Fruit fly (Drosophila melanogaster) whole organism, prepupa: ENCODE results near the gene TpnC25D.

ENCODE experiments used
- CG10669 ChIP-seq: fragments of 200-800 bp; sonication (Bioruptor generic); optimal IDR thresholded peaks from 3 replicates; lab custom pipeline; 2018; ENCODE audit warnings: missing biosample characterization, mild to moderate bottlenecking, missing genetic modification characterization, moderate library complexity
- CG15336 ChIP-seq: fragments of 200-800 bp; sonication (Bioruptor generic); IDR thresholded peaks from 2 replicates; pipeline ENCODE4 v1.3.6; 2022; ENCODE audit warnings: missing biosample characterization, missing genetic modification characterization
- CG16779 ChIP-seq: fragments of 200-800 bp; sonication (Bioruptor generic); optimal IDR thresholded peaks from 3 replicates; lab custom pipeline; 2017; ENCODE audit warnings: missing biosample characterization, mild to moderate bottlenecking, missing genetic modification characterization
- CG3032 ChIP-seq: fragments of 200-800 bp; optimal IDR thresholded peaks from 2 replicates; lab custom pipeline; 2019; ENCODE audit warnings: missing biosample characterization, mild to moderate bottlenecking, missing genetic modification characterization, moderate library complexity
- CG32006 ChIP-seq: fragments of 200-800 bp; sonication (Bioruptor generic); optimal IDR thresholded peaks from 3 replicates; lab custom pipeline; 2017; ENCODE audit warnings: missing biosample characterization, mild to moderate bottlenecking, missing genetic modification characterization
- CG6163 ChIP-seq: fragments of 200-800 bp; sonication (Bioruptor generic); IDR thresholded peaks from 3 replicates; pipeline ENCODE4 v1.3.6; 2022; ENCODE audit warnings: missing biosample characterization, missing genetic modification characterization
- CG6276 ChIP-seq: fragments of 200-800 bp; sonication (Bioruptor generic); optimal IDR thresholded peaks from 2 replicates; lab custom pipeline; 2017; ENCODE audit warnings: missing biosample characterization, mild to moderate bottlenecking, missing genetic modification characterization
- CG6792 ChIP-seq: fragments of 200-800 bp; sonication (Bioruptor generic); optimal IDR thresholded peaks from 3 replicates; lab custom pipeline; 2016; ENCODE audit warnings: missing biosample characterization, missing genetic modification characterization
- CG6808 ChIP-seq: fragments of 200-800 bp; sonication (Bioruptor generic); optimal IDR thresholded peaks from 3 replicates; lab custom pipeline; 2017; ENCODE audit warnings: missing biosample characterization, missing genetic modification characterization, mild to moderate bottlenecking, moderate library complexity, missing genetic modification reagents
- CG6854 ChIP-seq: fragments of 200-800 bp; sonication (Bioruptor generic); optimal IDR thresholded peaks from 2 replicates; lab custom pipeline; 2017; ENCODE audit warnings: missing biosample characterization, mild to moderate bottlenecking, missing genetic modification characterization
- CG7368 ChIP-seq: fragments of 200-800 bp; sonication (Bioruptor generic); optimal IDR thresholded peaks from 3 replicates; lab custom pipeline; 2016; ENCODE audit warnings: missing biosample characterization, missing genetic modification characterization
- CG8632 ChIP-seq: fragments of 200-800 bp; sonication (Bioruptor generic); optimal IDR thresholded peaks from 3 replicates; lab custom pipeline; 2016; ENCODE audit warnings: missing biosample characterization, missing genetic modification characterization
- CG9139 ChIP-seq: fragments of 200-800 bp; sonication (Bioruptor generic); optimal IDR thresholded peaks from 3 replicates; lab custom pipeline; 2017; ENCODE audit warnings: missing biosample characterization, mild to moderate bottlenecking, missing genetic modification characterization
- Eip75B ChIP-seq: fragments of 200-800 bp; sonication (Bioruptor generic); optimal IDR thresholded peaks from 3 replicates; lab custom pipeline; 2016; ENCODE audit warnings: missing biosample characterization, missing genetic modification characterization
- Eip78C ChIP-seq: fragments of 200-800 bp; sonication (Bioruptor generic); peaks from one replicate; lab custom pipeline; 2016; ENCODE audit warnings: missing biosample characterization, missing genetic modification characterization
- Ets21C ChIP-seq: fragments of 200-800 bp; sonication (Bioruptor generic); optimal IDR thresholded peaks from 3 replicates; lab custom pipeline; 2016; ENCODE audit warnings: missing biosample characterization, missing genetic modification characterization
- Ets96B ChIP-seq: fragments of 200-800 bp; optimal IDR thresholded peaks from 2 replicates; lab custom pipeline; 2019; ENCODE audit warnings: missing biosample characterization, mild to moderate bottlenecking, missing genetic modification characterization, moderate library complexity
- Gug ChIP-seq: fragments of 200-800 bp; sonication (Bioruptor generic); IDR thresholded peaks from 2 replicates; pipeline ENCODE4 v1.3.6; 2022; ENCODE audit warnings: missing biosample characterization, missing genetic modification characterization
- Hr38 ChIP-seq: sonication (Bioruptor generic); optimal IDR thresholded peaks from 2 replicates; lab custom pipeline; 2016; ENCODE audit warnings: missing biosample characterization, missing genetic modification characterization
- Hr39 ChIP-seq: fragments of 200-800 bp; sonication (Bioruptor generic); optimal IDR thresholded peaks from 2 replicates; lab custom pipeline; 2016; ENCODE audit warnings: missing biosample characterization, missing genetic modification characterization
- Hr4 ChIP-seq: fragments of 200-800 bp; sonication (Bioruptor generic); optimal IDR thresholded peaks from 3 replicates; lab custom pipeline; 2016; ENCODE audit warnings: missing biosample characterization, missing genetic modification characterization
- Lpt ChIP-seq: fragments of 200-800 bp; sonication (Bioruptor generic); optimal IDR thresholded peaks from 3 replicates; lab custom pipeline; 2016; ENCODE audit warnings: missing biosample characterization, missing genetic modification characterization
- Met ChIP-seq: fragments of 200-800 bp; sonication (Bioruptor generic); optimal IDR thresholded peaks from 3 replicates; lab custom pipeline; 2016; ENCODE audit warnings: missing biosample characterization, missing genetic modification characterization
- OdsH ChIP-seq: fragments of 200-800 bp; sonication (Bioruptor generic); optimal IDR thresholded peaks from 3 replicates; lab custom pipeline; 2016; ENCODE audit warnings: missing biosample characterization, missing genetic modification characterization
- Smox ChIP-seq: fragments of 200-800 bp; sonication (Bioruptor generic); optimal IDR thresholded peaks from 3 replicates; lab custom pipeline; 2016; ENCODE audit warnings: missing biosample characterization, missing genetic modification characterization
- Sox102F ChIP-seq: fragments of 200-800 bp; sonication (Bioruptor generic); optimal IDR thresholded peaks from 2 replicates; lab custom pipeline; 2016; ENCODE audit warnings: missing biosample characterization, mild to moderate bottlenecking, missing genetic modification characterization
- Sox14 ChIP-seq: fragments of 200-800 bp; sonication (Bioruptor generic); optimal IDR thresholded peaks from 3 replicates; lab custom pipeline; 2016; ENCODE audit warnings: missing biosample characterization, missing genetic modification characterization
- Sox15 ChIP-seq: fragments of 200-800 bp; sonication (Bioruptor generic); optimal IDR thresholded peaks from 3 replicates; lab custom pipeline; 2016; ENCODE audit warnings: missing biosample characterization, missing genetic modification characterization
- achi ChIP-seq: fragments of 200-800 bp; sonication (Bioruptor generic); optimal IDR thresholded peaks from 3 replicates; lab custom pipeline; 2016; ENCODE audit warnings: missing biosample characterization, missing genetic modification characterization
- acj6 ChIP-seq: fragments of 200-800 bp; sonication (Bioruptor generic); optimal IDR thresholded peaks from 3 replicates; lab custom pipeline; 2016; ENCODE audit warnings: missing biosample characterization, missing genetic modification characterization
- cyc ChIP-seq: fragments of 200-800 bp; sonication (Bioruptor generic); optimal IDR thresholded peaks from 3 replicates; lab custom pipeline; 2016; ENCODE audit warnings: missing biosample characterization, missing genetic modification characterization
- dac ChIP-seq: fragments of 200-800 bp; sonication (Bioruptor generic); optimal IDR thresholded peaks from 2 replicates; lab custom pipeline; 2017; ENCODE audit warnings: missing biosample characterization, mild to moderate bottlenecking, missing genetic modification characterization
- dsx ChIP-seq: fragments of 200-800 bp; optimal IDR thresholded peaks from 3 replicates; lab custom pipeline; 2019; ENCODE audit warnings: missing biosample characterization, mild to moderate bottlenecking, missing genetic modification characterization, moderate library complexity; ENCODE audit not compliant: poor library complexity, severe bottlenecking
- eg ChIP-seq: fragments of 200-800 bp; sonication (Bioruptor generic); IDR thresholded peaks from 3 replicates; pipeline ENCODE4 v1.3.6; 2022; ENCODE audit warnings: missing biosample characterization, missing genetic modification characterization
- esn ChIP-seq: fragments of 200-800 bp; sonication (Bioruptor generic); optimal IDR thresholded peaks from 2 replicates; lab custom pipeline; 2016; ENCODE audit warnings: missing biosample characterization, mild to moderate bottlenecking, missing genetic modification characterization, moderate library complexity
- fd59A ChIP-seq: fragments of 200-800 bp; sonication (Bioruptor generic); optimal IDR thresholded peaks from 2 replicates; lab custom pipeline; 2017; ENCODE audit warnings: missing biosample characterization, mild to moderate bottlenecking, missing genetic modification characterization, missing genetic modification reagents
- fd85E ChIP-seq: fragments of 200-800 bp; sonication (Bioruptor generic); optimal IDR thresholded peaks from 3 replicates; lab custom pipeline; 2016; ENCODE audit warnings: missing biosample characterization, missing genetic modification characterization
- fkh ChIP-seq: fragments of 200-800 bp; sonication (Bioruptor generic); optimal IDR thresholded peaks from 3 replicates; lab custom pipeline; 2017; ENCODE audit warnings: missing biosample characterization, mild to moderate bottlenecking, missing genetic modification characterization, moderate library complexity
- lz ChIP-seq: fragments of 200-800 bp; sonication (Bioruptor generic); optimal IDR thresholded peaks from 3 replicates; lab custom pipeline; 2016; ENCODE audit warnings: missing biosample characterization, missing genetic modification characterization
- net ChIP-seq: fragments of 200-800 bp; sonication (Bioruptor generic); optimal IDR thresholded peaks from 3 replicates; lab custom pipeline; 2016; ENCODE audit warnings: missing biosample characterization, missing genetic modification characterization
- pdm3 ChIP-seq: fragments of 200-800 bp; sonication (Bioruptor generic); optimal IDR thresholded peaks from 3 replicates; lab custom pipeline; 2016; ENCODE audit warnings: missing biosample characterization, missing genetic modification characterization
- salr ChIP-seq, 2 experiments: fragments of 200-800 bp; sonication (Bioruptor generic); optimal IDR thresholded peaks; 3 replicates each; lab custom pipeline; 2016 to 2018; ENCODE audit warnings: missing biosample characterization in 2 of 2, missing genetic modification characterization in 2 of 2, mild to moderate bottlenecking in 1 of 2
- spab ChIP-seq: fragments of 200-800 bp; sonication (Bioruptor generic); optimal IDR thresholded peaks from 2 replicates; lab custom pipeline; 2017; ENCODE audit warnings: missing biosample characterization, mild to moderate bottlenecking, missing genetic modification characterization, missing genetic modification reagents
- ss ChIP-seq, 2 experiments: fragments of 200-800 bp; sonication (Bioruptor generic); optimal IDR thresholded peaks; 2 replicates in 1 of 2; 3 replicates in 1 of 2; lab custom pipeline; 2017 to 2018; ENCODE audit warnings: mild to moderate bottlenecking in 2 of 2, missing biosample characterization in 2 of 2, missing genetic modification characterization in 2 of 2, moderate library complexity in 1 of 2
- svp ChIP-seq: fragments of 200-800 bp; sonication (Bioruptor generic); peaks from one replicate; lab custom pipeline; 2016; ENCODE audit warnings: missing biosample characterization, missing genetic modification characterization
- topi ChIP-seq: fragments of 200-800 bp; sonication (Bioruptor generic); optimal IDR thresholded peaks from 3 replicates; lab custom pipeline; 2016; ENCODE audit warnings: missing biosample characterization, missing genetic modification characterization
- vri ChIP-seq: fragments of 200-800 bp; sonication (Bioruptor generic); optimal IDR thresholded peaks from 3 replicates; lab custom pipeline; 2016; ENCODE audit warnings: missing biosample characterization, mild to moderate bottlenecking, missing genetic modification characterization

TpnC25D gene

DNA sequence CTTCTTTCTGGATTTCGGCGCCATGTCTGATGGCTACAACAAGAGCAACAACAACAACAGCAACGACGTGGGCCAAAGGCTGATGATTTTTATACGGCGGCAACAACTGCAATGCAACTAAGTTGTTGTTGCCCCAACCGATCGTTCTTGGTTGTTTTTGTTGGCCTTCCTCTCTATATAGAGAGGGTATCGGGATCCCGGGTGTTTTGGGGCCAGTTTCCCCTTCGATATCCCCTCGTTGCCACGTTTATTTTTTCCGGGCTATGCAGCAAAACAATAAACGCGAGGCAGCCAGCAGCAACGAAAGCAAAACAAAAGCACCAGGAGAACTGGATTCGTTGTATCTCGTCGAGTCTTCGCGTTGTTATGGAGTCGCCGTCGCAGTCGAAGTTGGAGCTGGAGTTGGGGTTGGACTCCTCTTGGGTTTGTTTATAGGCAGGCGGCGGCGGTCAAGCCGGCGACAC is 19.9 kb downstream of the TpnC25D start (continued):
- no peak for TF ChIP-seq dac
- no peak for TF ChIP-seq spab (GFP tag; lab: Kevin White, UChicago)
- peak; percentile 95 for TF ChIP-seq dsx
- TF ChIP-seq fkh (GFP tag; lab: Kevin White, UChicago) = no peak
- TF ChIP-seq Sox15 (GFP tag; lab: Kevin White, UChicago) = no peak
- no peak for TF ChIP-seq CG15336 (GFP tag; lab: Robert Waterston, UW)
- TF ChIP-seq ss (GFP tag; optimal IDR thresholded peaks at IDR 0.05; lab: Kevin White, UChicago) = peak; percentile 65
- no peak for TF ChIP-seq CG6854 (GFP tag; lab: Kevin White, UChicago)
- TF ChIP-seq CG6276 (GFP tag; lab: Kevin White, UChicago) = no peak
- no peak for TF ChIP-seq Sox102F (GFP tag; lab: Kevin White, UChicago)
- no peak for TF ChIP-seq CG7368
- peak; percentile 3 for TF ChIP-seq CG32006
- peak; percentile 2 for TF ChIP-seq CG10669 (GFP tag; lab: Kevin White, UChicago)
- no peak for TF ChIP-seq fd85E (GFP tag; lab: Kevin White, UChicago)
- TF ChIP-seq Hr39 (GFP tag; lab: Kevin White, UChicago) = no peak
- TF ChIP-seq CG8632 (GFP tag; lab: Kevin White, UChicago) = no peak
- TF ChIP-seq Eip75B (GFP tag; lab: Kevin White, UChicago) = no peak
- TF ChIP-seq Ets21C (GFP tag; lab: Kevin White, UChicago) = no peak
- TF ChIP-seq lz (GFP tag; lab: Kevin White, UChicago) = no peak
- no peak for TF ChIP-seq CG3032 (tag; lab: Kevin White, UChicago)
- no peak for TF ChIP-seq esn (GFP tag; lab: Kevin White, UChicago)
- no peak for TF ChIP-seq fd59A (GFP tag; lab: Kevin White, UChicago)
- TF ChIP-seq pdm3 (GFP tag; lab: Kevin White, UChicago) = no peak

DNA sequence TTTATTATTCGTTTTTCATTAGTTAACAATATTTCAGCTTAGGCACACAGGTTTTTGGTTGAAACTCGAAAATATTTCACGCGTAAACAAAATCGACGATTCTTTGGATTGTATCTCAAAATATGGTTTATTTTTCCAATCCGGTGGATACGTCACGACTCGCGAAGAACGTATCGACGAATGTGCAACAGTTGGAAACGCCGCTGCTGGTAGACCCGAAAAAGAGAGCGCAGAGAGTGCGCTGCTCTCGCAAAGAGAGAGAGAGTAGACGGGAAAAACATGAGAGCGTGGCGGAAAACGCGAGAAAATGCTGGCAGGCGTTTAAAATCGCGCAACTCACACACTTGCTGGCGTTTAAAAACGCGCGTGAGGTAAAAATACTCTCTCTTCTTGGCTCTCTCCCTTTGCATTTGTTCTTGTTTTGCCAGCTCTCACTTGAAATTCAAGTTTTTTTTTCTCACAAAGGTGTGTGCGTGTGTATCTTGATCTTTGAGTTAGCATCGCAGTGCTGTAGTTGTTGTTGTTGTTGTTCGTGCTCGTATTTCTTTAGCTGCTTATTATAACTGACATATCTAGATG is 20.8 kb downstream of the TpnC25D start:
- TF ChIP-seq CG16779 (tag; lab: Kevin White, UChicago) = peak; percentile 50
- no peak for TF ChIP-seq OdsH
- TF ChIP-seq eg = peak; percentile 72; the same call in 2 of the 3 replicates
- TF ChIP-seq achi = no peak
- no peak for TF ChIP-seq cyc
- TF ChIP-seq Sox102F (GFP tag; lab: Kevin White, UChicago) = peak; percentile 77
- peak; percentile 6 for TF ChIP-seq net
- TF ChIP-seq fkh (GFP tag; lab: Kevin White, UChicago) = peak; percentile 8
- TF ChIP-seq pdm3 (GFP tag; lab: Kevin White, UChicago) = no peak
- no peak for TF ChIP-seq Lpt (GFP tag; lab: Kevin White, UChicago)
- peak; percentile 14 for TF ChIP-seq CG8632 (GFP tag; lab: Kevin White, UChicago)
- peak; percentile 36 for TF ChIP-seq fd85E (GFP tag; lab: Kevin White, UChicago)
- no peak for TF ChIP-seq Ets21C (GFP tag; lab: Kevin White, UChicago)
- no peak for TF ChIP-seq CG3032 (tag; lab: Kevin White, UChicago)
- TF ChIP-seq Ets96B (tag; lab: Kevin White, UChicago) = no peak
- no peak for TF ChIP-seq acj6 (GFP tag; lab: Kevin White, UChicago)
- TF ChIP-seq Gug (GFP tag; lab: Robert Waterston, UW) = no peak
- no peak for TF ChIP-seq Hr39 (GFP tag; lab: Kevin White, UChicago)
- peak; percentile 72 for TF ChIP-seq vri (GFP tag; lab: Kevin White, UChicago)
- TF ChIP-seq ss (GFP tag; optimal IDR thresholded peaks at IDR 0.05; lab: Kevin White, UChicago) = peak; percentile 64 to 95
- TF ChIP-seq salr (GFP tag; optimal IDR thresholded peaks at IDR 0.05; lab: Kevin White, UChicago) = peak in 1 of 2 experiments; percentile 29
- peak; percentile 52 for TF ChIP-seq svp
- peak; percentile 39 for TF ChIP-seq CG6808
- peak; percentile 65; the same call in 1 of the 2 replicates for TF ChIP-seq CG15336 (GFP tag; lab: Robert Waterston, UW)
- TF ChIP-seq Sox14 (GFP tag; lab: Kevin White, UChicago) = no peak
- TF ChIP-seq CG6276 (GFP tag; lab: Kevin White, UChicago) = peak; percentile 7
- no peak for TF ChIP-seq Hr38 (GFP tag; lab: Kevin White, UChicago)
- TF ChIP-seq CG6163 = peak; percentile 30; the same call in 1 of the 3 replicates
- TF ChIP-seq Met (GFP tag; lab: Kevin White, UChicago) = peak; percentile 30
- peak; percentile 30 for TF ChIP-seq CG9139
- TF ChIP-seq Eip75B (GFP tag; lab: Kevin White, UChicago) = peak; percentile 39
- TF ChIP-seq Hr4 = no peak
- TF ChIP-seq fd59A (GFP tag; lab: Kevin White, UChicago) = no peak
- TF ChIP-seq Sox15 (GFP tag; lab: Kevin White, UChicago) = no peak
- TF ChIP-seq esn (GFP tag; lab: Kevin White, UChicago) = peak; percentile 51
- TF ChIP-seq Eip78C (GFP tag; lab: Kevin White, UChicago) = peak; percentile 53
- peak; percentile 39 for TF ChIP-seq topi (GFP tag; lab: Kevin White, UChicago)
- TF ChIP-seq Smox (GFP tag; lab: Kevin White, UChicago) = no peak
- TF ChIP-seq CG6792 = peak; percentile 1
